Fruit fly (Drosophila melanogaster): ENCODE results near the gene Taf8.

Gene Taf8

dm6 chrX:18101778-18102177 is at the start of gene Taf8:
Gene Taf8, plus strand, starts transcription at chrX:18101970.
- no peak for TF ChIP-seq noc (tag; optimal IDR thresholded peaks at IDR 0.05)

dm6 chrX:18052135-18052534 is 49.6 kb upstream of the Taf8 start:
- no peak for TF ChIP-seq noc (tag; optimal IDR thresholded peaks at IDR 0.05)

- no peak for TF ChIP-seq noc (tag; optimal IDR thresholded peaks at IDR 0.05)
These were observed 44.6 kb upstream of the Taf8 start for dm6 chrX:18057202-18057601.

dm6 chrX:18058108-18058507 is 43.7 kb upstream of the Taf8 start:
- TF ChIP-seq noc (tag; optimal IDR thresholded peaks at IDR 0.05): no peak

dm6 chrX:18063144-18063772 is 38.5 kb upstream of the Taf8 start, which contains the start of gene Sh:
Gene Sh, minus strand, starts transcription at chrX:18063247.
- TF ChIP-seq noc (tag; optimal IDR thresholded peaks at IDR 0.05): no peak

- no peak for TF ChIP-seq noc (tag; optimal IDR thresholded peaks at IDR 0.05)
These were observed 37.6 kb upstream of the Taf8 start, which contains the start of gene Dhc16F for dm6 chrX:18064183-18064582. Gene Dhc16F, plus strand, starts transcription at chrX:18064483.

- TF ChIP-seq noc (tag; optimal IDR thresholded peaks at IDR 0.05): no peak
These were observed 19.1 kb upstream of the Taf8 start for dm6 chrX:18082674-18083073.

- TF ChIP-seq noc (tag; optimal IDR thresholded peaks at IDR 0.05): no peak
These were observed 18.0 kb upstream of the Taf8 start for dm6 chrX:18083528-18084365.

dm6 chrX:18084614-18085469 is 16.9 kb upstream of the Taf8 start:
- TF ChIP-seq noc (tag; optimal IDR thresholded peaks at IDR 0.05): no peak

- TF ChIP-seq noc (tag; optimal IDR thresholded peaks at IDR 0.05): peak; percentile 84
These were observed 16.3 kb upstream of the Taf8 start, which contains the start of gene Ada3 for dm6 chrX:18085470-18085797. Gene Ada3, plus strand, starts transcription at chrX:18085761.

- no peak for TF ChIP-seq noc (tag; optimal IDR thresholded peaks at IDR 0.05)
These were observed 13.3 kb upstream of the Taf8 start, which contains the start of gene CG7536 for dm6 chrX:18088432-18088831. Gene CG7536, minus strand, starts transcription at chrX:18088532.

dm6 chrX:18090333-18090732 is 11.4 kb upstream of the Taf8 start, which contains the start of gene Swt1:
Gene Swt1, minus strand, starts transcription at chrX:18090509.
- TF ChIP-seq noc (tag; optimal IDR thresholded peaks at IDR 0.05): no peak

dm6 chrX:18091159-18091676 is 10.6 kb upstream of the Taf8 start, which contains the start of gene scu:
Gene scu, plus strand, starts transcription at chrX:18091259.
- peak; percentile 29 for TF ChIP-seq noc (tag; optimal IDR thresholded peaks at IDR 0.05)

- no peak for TF ChIP-seq noc (tag; optimal IDR thresholded peaks at IDR 0.05)
These were observed 9.6 kb upstream of the Taf8 start for dm6 chrX:18092126-18092525.

- TF ChIP-seq noc (tag; optimal IDR thresholded peaks at IDR 0.05): peak; percentile 81
These were observed 9.0 kb upstream of the Taf8 start, which contains the start of gene RhoGAP16F for dm6 chrX:18092810-18093222. Gene RhoGAP16F, plus strand, starts transcription at chrX:18093145.

dm6 chrX:18094130-18094529 is 7.6 kb upstream of the Taf8 start:
- TF ChIP-seq noc (tag; optimal IDR thresholded peaks at IDR 0.05): no peak

All from whole organism, larva.